Fruit fly (Drosophila melanogaster) whole organism, embryonic: ENCODE results near the gene GstT4.

Experiments used
- B-H2 ChIP-seq: fragments of 200-800 bp; sonication (Bioruptor generic); optimal IDR thresholded peaks from 2 replicates; lab custom pipeline; 2018; ENCODE audit warnings: missing biosample characterization, mild to moderate bottlenecking, missing genetic modification characterization
- CG10321 ChIP-seq: fragments of 200-800 bp; sonication (Bioruptor generic); IDR thresholded peaks from 2 replicates; pipeline ENCODE4 v1.3.6; 2022; ENCODE audit warnings: missing biosample characterization, missing genetic modification characterization
- CG10565 ChIP-seq: fragments of 200-800 bp; sonication (Bioruptor generic); optimal IDR thresholded peaks from 3 replicates; lab custom pipeline; 2016; ENCODE audit warnings: missing biosample characterization, mild to moderate bottlenecking, missing genetic modification characterization
- CG11093 ChIP-seq: fragments of 200-800 bp; sonication (Bioruptor generic); IDR thresholded peaks from 3 replicates; pipeline ENCODE4 v1.3.6; 2022; ENCODE audit warnings: missing biosample characterization, missing genetic modification characterization
- CG11560 ChIP-seq: fragments of 200-800 bp; sonication (Bioruptor generic); IDR thresholded peaks from 3 replicates; pipeline ENCODE4 v1.3.6; 2022; ENCODE audit warnings: missing biosample characterization, missing genetic modification characterization
- CG11696 ChIP-seq: fragments of 200-800 bp; sonication (Bioruptor generic); IDR thresholded peaks from 2 replicates; pipeline ENCODE4 v1.3.6; 2022; ENCODE audit warnings: missing biosample characterization, missing genetic modification characterization
- CG12942 ChIP-seq: fragments of 200-800 bp; sonication (Bioruptor generic); optimal IDR thresholded peaks from 3 replicates; lab custom pipeline; 2016; ENCODE audit warnings: missing biosample characterization, missing genetic modification characterization
- CG14667 ChIP-seq: fragments of 200-800 bp; sonication (Bioruptor generic); IDR thresholded peaks from 2 replicates; pipeline ENCODE4 v1.3.6; 2022; ENCODE audit warnings: missing biosample characterization, missing genetic modification characterization
- CG16863 ChIP-seq: fragments of 200-800 bp; sonication (Bioruptor generic); optimal IDR thresholded peaks from 3 replicates; lab custom pipeline; 2016; ENCODE audit warnings: missing biosample characterization, missing genetic modification characterization
- CG17328 ChIP-seq: fragments of 200-800 bp; sonication (Bioruptor generic); IDR thresholded peaks from 2 replicates; pipeline ENCODE4 v1.3.6; 2022; ENCODE audit warnings: missing biosample characterization, missing genetic modification characterization
- CG17359 ChIP-seq: fragments of 200-800 bp; sonication (Bioruptor generic); optimal IDR thresholded peaks from 3 replicates; lab custom pipeline; 2018; ENCODE audit warnings: missing biosample characterization, mild to moderate bottlenecking, missing genetic modification characterization, moderate library complexity
- CG17829 ChIP-seq: fragments of 200-800 bp; optimal IDR thresholded peaks from 2 replicates; lab custom pipeline; 2019; ENCODE audit warnings: missing biosample characterization, mild to moderate bottlenecking, missing genetic modification characterization, moderate library complexity
- CG31224 ChIP-seq: fragments of 200-800 bp; sonication (Bioruptor generic); IDR thresholded peaks from 2 replicates; pipeline ENCODE4 v1.3.6; 2022; ENCODE audit warnings: missing biosample characterization, missing genetic modification characterization
- CG31365 ChIP-seq: fragments of 200-800 bp; sonication (Bioruptor generic); optimal IDR thresholded peaks from 2 replicates; lab custom pipeline; 2018; ENCODE audit warnings: missing biosample characterization, mild to moderate bottlenecking, missing genetic modification characterization
- CG34422 ChIP-seq: fragments of 200-800 bp; sonication (Bioruptor generic); IDR thresholded peaks from 3 replicates; pipeline ENCODE4 v1.3.6; 2022; ENCODE audit warnings: missing biosample characterization, missing genetic modification characterization
- CG4360 ChIP-seq: fragments of 200-800 bp; sonication (Bioruptor generic); IDR thresholded peaks from 2 replicates; pipeline ENCODE4 v1.3.6; 2022; ENCODE audit warnings: missing biosample characterization, missing genetic modification characterization
- CG43689 ChIP-seq: fragments of 200-800 bp; sonication (Bioruptor generic); IDR thresholded peaks from 2 replicates; pipeline ENCODE4 v1.3.6; 2022; ENCODE audit warnings: missing biosample characterization, missing genetic modification characterization
- CG4730 ChIP-seq: fragments of 200-800 bp; sonication (Bioruptor generic); IDR thresholded peaks from 2 replicates; pipeline ENCODE4 v1.3.6; 2022; ENCODE audit warnings: missing biosample characterization, missing genetic modification characterization
- CG6175 ChIP-seq: fragments of 200-800 bp; sonication (Bioruptor generic); IDR thresholded peaks from 3 replicates; pipeline ENCODE4 v1.3.6; 2022; ENCODE audit warnings: missing biosample characterization, missing genetic modification characterization
- CG7839 ChIP-seq: fragments of 200-800 bp; sonication (Bioruptor generic); optimal IDR thresholded peaks from 3 replicates; lab custom pipeline; 2018; ENCODE audit warnings: missing biosample characterization, mild to moderate bottlenecking, missing genetic modification characterization, moderate library complexity
- CG9932 ChIP-seq: fragments of 200-800 bp; sonication (Bioruptor generic); IDR thresholded peaks from 2 replicates; pipeline ENCODE4 v1.3.6; 2022; ENCODE audit warnings: missing biosample characterization, missing genetic modification characterization
- Deaf1 ChIP-seq: fragments of 200-800 bp; optimal IDR thresholded peaks from 3 replicates; lab custom pipeline; 2019; ENCODE audit warnings: missing biosample characterization, mild to moderate bottlenecking, missing genetic modification characterization, moderate library complexity
- Doc3 ChIP-seq: fragments of 200-800 bp; sonication (Bioruptor generic); IDR thresholded peaks from 3 replicates; pipeline ENCODE4 v1.3.6; 2022; ENCODE audit warnings: missing biosample characterization, missing genetic modification characterization; ENCODE audit not compliant: partially characterized antibody
- Drgx ChIP-seq: fragments of 200-800 bp; sonication (Bioruptor generic); IDR thresholded peaks from 2 replicates; pipeline ENCODE4 v1.3.6; 2022; ENCODE audit warnings: missing biosample characterization, missing genetic modification characterization
- Fer1 ChIP-seq: fragments of 200-800 bp; sonication (Bioruptor generic); optimal IDR thresholded peaks from 2 replicates; lab custom pipeline; 2017; ENCODE audit warnings: missing biosample characterization, mild to moderate bottlenecking, missing genetic modification characterization
- HHEX ChIP-seq: fragments of 200-800 bp; sonication (Bioruptor generic); optimal IDR thresholded peaks from 3 replicates; lab custom pipeline; 2017; ENCODE audit warnings: missing biosample characterization, mild to moderate bottlenecking, missing genetic modification characterization, missing genetic modification reagents
- Med ChIP-seq: fragments of 200-800 bp; sonication (Bioruptor generic); peaks from one replicate; lab custom pipeline; 2016; ENCODE audit warnings: missing biosample characterization, missing genetic modification characterization, mild to moderate bottlenecking, inconsistent platforms, moderate library complexity
- Nf-YB ChIP-seq: fragments of 200-800 bp; sonication (Bioruptor generic); optimal IDR thresholded peaks from 3 replicates; lab custom pipeline; 2019; ENCODE audit warnings: missing biosample characterization, mild to moderate bottlenecking, missing genetic modification characterization, moderate library complexity
- Pdp1 ChIP-seq, 2 experiments: fragments of 200-800 bp; sonication (Bioruptor generic); optimal IDR thresholded peaks; 3 replicates each; lab custom pipeline; 2016; ENCODE audit warnings: missing biosample characterization in 2 of 2, missing genetic modification characterization in 2 of 2, mild to moderate bottlenecking in 1 of 2, moderate library complexity in 1 of 2
- Rx ChIP-seq: fragments of 200-800 bp; sonication (Bioruptor generic); IDR thresholded peaks from 2 replicates; pipeline ENCODE4 v1.3.6; 2022; ENCODE audit warnings: missing biosample characterization, missing genetic modification characterization
- Sox100B ChIP-seq: fragments of 200-800 bp; sonication (Bioruptor generic); optimal IDR thresholded peaks from 3 replicates; lab custom pipeline; 2018; ENCODE audit warnings: missing biosample characterization, mild to moderate bottlenecking, missing genetic modification characterization
- Ssrp ChIP-seq: fragments of 200-800 bp; sonication (Bioruptor generic); optimal IDR thresholded peaks from 2 replicates; lab custom pipeline; 2018; ENCODE audit warnings: missing biosample characterization, mild to moderate bottlenecking, missing genetic modification characterization, moderate library complexity
- ara ChIP-seq: fragments of 200-800 bp; sonication (Bioruptor generic); IDR thresholded peaks from 2 replicates; pipeline ENCODE4 v1.3.6; 2022; ENCODE audit warnings: missing biosample characterization, missing genetic modification characterization
- br ChIP-seq: fragments of >200 bp; optimal IDR thresholded peaks from 2 replicates; lab custom pipeline; 2017
- btn ChIP-seq: fragments of 200-800 bp; sonication (Bioruptor generic); optimal IDR thresholded peaks from 2 replicates; lab custom pipeline; 2016; ENCODE audit warnings: missing biosample characterization, missing genetic modification characterization
- danr ChIP-seq: fragments of 200-800 bp; sonication (Bioruptor generic); IDR thresholded peaks from 2 replicates; pipeline ENCODE4 v1.3.6; 2022; ENCODE audit warnings: missing biosample characterization, missing genetic modification characterization
- esg ChIP-seq: fragments of 200-800 bp; sonication (Bioruptor generic); conservative IDR thresholded peaks from 2 replicates; pipeline ENCODE4 v1.3.6; 2022; ENCODE audit warnings: missing biosample characterization, missing genetic modification characterization
- fd3F ChIP-seq: fragments of 200-800 bp; sonication (Bioruptor generic); optimal IDR thresholded peaks from 2 replicates; lab custom pipeline; 2018; ENCODE audit warnings: missing biosample characterization, mild to moderate bottlenecking, missing genetic modification characterization, moderate library complexity
- gsb ChIP-seq: fragments of 200-800 bp; sonication (Bioruptor generic); IDR thresholded peaks from 2 replicates; pipeline ENCODE4 v1.3.6; 2022; ENCODE audit warnings: missing biosample characterization, missing genetic modification characterization
- kay ChIP-seq: fragments of 200-800 bp; sonication (Bioruptor generic); optimal IDR thresholded peaks from 2 replicates; lab custom pipeline; 2016; ENCODE audit warnings: missing biosample characterization, missing genetic modification characterization
- klu ChIP-seq: fragments of 200-800 bp; sonication (Bioruptor generic); IDR thresholded peaks from 2 replicates; pipeline ENCODE4 v1.3.6; 2022; ENCODE audit warnings: missing biosample characterization, missing genetic modification characterization
- lmd ChIP-seq: fragments of 200-800 bp; sonication (Bioruptor generic); IDR thresholded peaks from 2 replicates; pipeline ENCODE4 v1.3.6; 2022; ENCODE audit warnings: missing biosample characterization, missing genetic modification characterization
- prd ChIP-seq, 3 experiments: fragments of >200 bp in 2 of 3; fragments of 200-800 bp in 1 of 3; sonication (Bioruptor generic) in 1 of 3; optimal IDR thresholded peaks in 2 of 3; IDR thresholded peaks in 1 of 3; 2 replicates in 2 of 3; 3 replicates in 1 of 3; pipeline versions ENCODE4 v1.3.6 to Lab custom; 2017 to 2022; ENCODE audit warnings: missing biosample characterization in 1 of 3, missing genetic modification characterization in 1 of 3
- psq ChIP-seq: fragments of 200-800 bp; sonication (Bioruptor generic); optimal IDR thresholded peaks from 2 replicates; lab custom pipeline; 2017; ENCODE audit warnings: missing biosample characterization, missing genetic modification characterization
- ro ChIP-seq: fragments of 200-800 bp; sonication (Bioruptor generic); IDR thresholded peaks from 2 replicates; pipeline ENCODE4 v1.3.6; 2022; ENCODE audit warnings: missing biosample characterization, missing genetic modification characterization
- tin ChIP-seq: fragments of 200-800 bp; sonication (Bioruptor generic); optimal IDR thresholded peaks from 3 replicates; lab custom pipeline; 2016; ENCODE audit warnings: missing biosample characterization, missing genetic modification characterization
- ttk ChIP-seq: fragments of 200-800 bp; sonication (Bioruptor generic); IDR thresholded peaks from 2 replicates; pipeline ENCODE4 v2.1.2; 2022; ENCODE audit warnings: missing biosample characterization, missing genetic modification characterization
- unc-4 ChIP-seq: fragments of 200-800 bp; sonication (Bioruptor generic); IDR thresholded peaks from 2 replicates; pipeline ENCODE4 v1.3.6; 2022; ENCODE audit warnings: missing biosample characterization, missing genetic modification characterization; ENCODE audit not compliant: partially characterized antibody
- zen ChIP-seq: fragments of 200-800 bp; sonication (Bioruptor generic); optimal IDR thresholded peaks from 3 replicates; lab custom pipeline; 2018; ENCODE audit warnings: missing biosample characterization, mild to moderate bottlenecking, missing genetic modification characterization, moderate library complexity

Gene GstT4

dm6 chrX:13390465-13391173, 13.9 kb upstream of the GstT4 start (continued):
- TF ChIP-seq zen (tag; lab: Kevin White, UChicago) (peak; percentile 25), CG17359 (tag; lab: Kevin White, UChicago) (peak; percentile 67), br (lab: Kevin White, UChicago) (no peak), gsb (GFP tag; lab: Robert Waterston, UW) (peak; percentile 58), CG12942 (GFP tag; lab: Kevin White, UChicago) (peak; percentile 13), CG7839 (tag; lab: Kevin White, UChicago) (peak; percentile 80), HHEX (peak; percentile 67), CG9932 (peak; percentile 82), CG6175 (GFP tag; lab: Robert Waterston, UW) (0 out of 3 replicates have a peak, but pooled peaks have one; percentile 14), tin (peak; percentile 7), Fer1 (GFP tag; lab: Kevin White, UChicago) (peak; percentile 80), kay (GFP tag; lab: Kevin White, UChicago) (no peak), Ssrp (tag; lab: Kevin White, UChicago) (peak; percentile 29), ttk (GFP tag; lab: Robert Waterston, UW) (0 out of 2 replicates have a peak, but pooled peaks have one; percentile 45), CG31224 (peak; percentile 75), CG11093 (GFP tag; lab: Robert Waterston, UW) (no peak), Doc3 (GFP tag; lab: Robert Waterston, UW) (no peak), Med (GFP tag; lab: Kevin White, UChicago) (peak; percentile 36), Deaf1 (tag; lab: Kevin White, UChicago) (peak; percentile 49), fd3F (GFP tag; lab: Kevin White, UChicago) (peak; percentile 83), lmd (GFP tag; lab: Robert Waterston, UW) (peak; percentile 60; the same call in 1 of the 2 replicates), Rx (GFP tag; lab: Robert Waterston, UW) (peak; percentile 16; the same call in 1 of the 2 replicates), B-H2 (GFP tag; lab: Kevin White, UChicago) (peak; percentile 31), Pdp1 (GFP tag; optimal IDR thresholded peaks at IDR 0.05; lab: Kevin White, UChicago) (peak in 1 of 2 experiments; percentile 61), Drgx (GFP tag; lab: Robert Waterston, UW) (peak; percentile 92), Nf-YB (GFP tag; lab: Kevin White, UChicago) (peak; percentile 57), CG17829 (peak; percentile 55), btn (GFP tag; lab: Kevin White, UChicago) (no peak), danr (GFP tag; lab: Robert Waterston, UW) (0 out of 2 replicates have a peak, but pooled peaks have one; percentile 30), psq (no peak), ara (0 out of 2 replicates have a peak, but pooled peaks have one; percentile 11), CG10565 (no peak), CG31365 (tag; lab: Kevin White, UChicago) (no peak), CG43689 (GFP tag; lab: Robert Waterston, UW) (peak; percentile 36; the same call in 1 of the 2 replicates), prd (optimal IDR thresholded peaks at IDR 0.05; lab: Kevin White, UChicago) (no peak), prd (GFP tag; IDR thresholded peaks at IDR 0.05; lab: Robert Waterston, UW) (peak; percentile 72; the same call in 2 of the 3 replicates), unc-4 (GFP tag; lab: Robert Waterston, UW) (no peak), ro (GFP tag; lab: Robert Waterston, UW) (no peak), CG4360 (GFP tag; lab: Robert Waterston, UW) (no peak), klu (GFP tag; lab: Robert Waterston, UW) (peak; percentile 53; the same call in 1 of the 2 replicates), CG4730 (GFP tag; lab: Robert Waterston, UW) (peak; percentile 33; the same call in 1 of the 2 replicates), CG10321 (GFP tag; lab: Robert Waterston, UW) (0 out of 2 replicates have a peak, but pooled peaks have one; percentile 35), CG14667 (peak; percentile 29; the same call in 1 of the 2 replicates), CG17328 (GFP tag; lab: Robert Waterston, UW) (0 out of 2 replicates have a peak, but pooled peaks have one; percentile 28), CG11696 (GFP tag; lab: Robert Waterston, UW) (0 out of 2 replicates have a peak, but pooled peaks have one; percentile 45), CG11560 (tag; lab: Robert Waterston, UW) (0 out of 3 replicates have a peak, but pooled peaks have one; percentile 28), CG34422 (peak; percentile 59; the same call in 2 of the 3 replicates), CG16863 (GFP tag; lab: Kevin White, UChicago) (no peak), Sox100B (peak; percentile 51), esg (GFP tag; lab: Robert Waterston, UW) (peak; percentile 55)
